Fruit fly (Drosophila melanogaster) whole organism, embryonic: ENCODE data around the gene CG15199.
A peak's percentile ranks its signal among the peaks of the same experiment; 100 is the strongest.

Experiments used
- Awh ChIP-seq: fragments of 200-800 bp; sonication (Bioruptor generic); IDR thresholded peaks from 2 replicates; pipeline ENCODE4, ENCODE4 v1.3.6; 2022; ENCODE audit warnings: missing biosample characterization, missing genetic modification characterization
- BtbVII ChIP-seq: fragments of 200-800 bp; sonication (Bioruptor generic); optimal IDR thresholded peaks from 3 replicates; lab custom pipeline; 2017; ENCODE audit warnings: missing biosample characterization, mild to moderate bottlenecking, missing genetic modification characterization
- CG10979 ChIP-seq: fragments of 200-800 bp; sonication (Bioruptor generic); optimal IDR thresholded peaks from 2 replicates; lab custom pipeline; 2018; ENCODE audit warnings: missing biosample characterization, mild to moderate bottlenecking, missing genetic modification characterization, moderate library complexity
- CG13894 ChIP-seq: fragments of 200-800 bp; sonication (Bioruptor generic); optimal IDR thresholded peaks from 3 replicates; lab custom pipeline; 2018; ENCODE audit warnings: missing biosample characterization, mild to moderate bottlenecking, missing genetic modification characterization, moderate library complexity
- CG14860 ChIP-seq: fragments of 200-800 bp; sonication (Bioruptor generic); IDR thresholded peaks from 3 replicates; pipeline ENCODE4 v1.3.6; 2022; ENCODE audit warnings: missing biosample characterization, missing genetic modification characterization; ENCODE audit not compliant: partially characterized antibody
- CG15073 ChIP-seq: fragments of 200-800 bp; sonication (Bioruptor generic); optimal IDR thresholded peaks from 2 replicates; lab custom pipeline; 2016; ENCODE audit warnings: missing biosample characterization, missing genetic modification characterization
- CG1529 ChIP-seq: fragments of 200-800 bp; sonication (Bioruptor generic); optimal IDR thresholded peaks from 3 replicates; lab custom pipeline; 2018; ENCODE audit warnings: missing biosample characterization, missing genetic modification characterization
- CG1647 ChIP-seq: fragments of 200-800 bp; sonication (Bioruptor generic); optimal IDR thresholded peaks from 3 replicates; lab custom pipeline; 2016; ENCODE audit warnings: missing biosample characterization, missing genetic modification characterization
- CG17829 ChIP-seq: fragments of 200-800 bp; optimal IDR thresholded peaks from 2 replicates; lab custom pipeline; 2019; ENCODE audit warnings: missing biosample characterization, mild to moderate bottlenecking, missing genetic modification characterization, moderate library complexity
- CG3065 ChIP-seq: fragments of 200-800 bp; sonication (Bioruptor generic); optimal IDR thresholded peaks from 2 replicates; lab custom pipeline; 2016; ENCODE audit warnings: missing biosample characterization, missing genetic modification characterization
- CG31441 ChIP-seq: fragments of 200-800 bp; sonication (Bioruptor generic); IDR thresholded peaks from 2 replicates; pipeline ENCODE4 v1.3.6; 2022; ENCODE audit warnings: missing biosample characterization, missing genetic modification characterization
- CG34224 ChIP-seq: fragments of 200-800 bp; sonication (Bioruptor generic); IDR thresholded peaks from 3 replicates; pipeline ENCODE4 v1.3.6; 2022; ENCODE audit warnings: missing biosample characterization, missing genetic modification characterization; ENCODE audit not compliant: partially characterized antibody
- CG34422 ChIP-seq: fragments of 200-800 bp; sonication (Bioruptor generic); IDR thresholded peaks from 3 replicates; pipeline ENCODE4 v1.3.6; 2022; ENCODE audit warnings: missing biosample characterization, missing genetic modification characterization
- CG7357 ChIP-seq: fragments of 200-800 bp; sonication (Bioruptor generic); IDR thresholded peaks from 3 replicates; pipeline ENCODE4 v1.3.6; 2022; ENCODE audit warnings: missing biosample characterization, missing genetic modification characterization
- CG9817 ChIP-seq: fragments of 200-800 bp; sonication (Bioruptor generic); optimal IDR thresholded peaks from 2 replicates; lab custom pipeline; 2018; ENCODE audit warnings: missing biosample characterization, mild to moderate bottlenecking, missing genetic modification characterization, moderate library complexity
- Doc3 ChIP-seq: fragments of 200-800 bp; sonication (Bioruptor generic); IDR thresholded peaks from 3 replicates; pipeline ENCODE4 v1.3.6; 2022; ENCODE audit warnings: missing biosample characterization, missing genetic modification characterization; ENCODE audit not compliant: partially characterized antibody
- E2f2 ChIP-seq: fragments of 200-800 bp; sonication (Bioruptor generic); IDR thresholded peaks from 2 replicates; pipeline ENCODE4 v1.3.6; 2022; ENCODE audit warnings: missing biosample characterization, missing genetic modification characterization
- Fer3 ChIP-seq: fragments of 200-800 bp; sonication (Bioruptor generic); optimal IDR thresholded peaks from 2 replicates; lab custom pipeline; 2018; ENCODE audit warnings: missing biosample characterization, mild to moderate bottlenecking, missing genetic modification characterization, moderate library complexity
- HLH4C ChIP-seq: fragments of 200-800 bp; sonication (Bioruptor generic); IDR thresholded peaks from 3 replicates; pipeline ENCODE4 v1.3.6; 2022; ENCODE audit warnings: missing biosample characterization, missing genetic modification characterization; ENCODE audit not compliant: partially characterized antibody
- Hr78 ChIP-seq, 2 experiments: fragments of 200-800 bp in 1 of 2; fragments of >200 bp in 1 of 2; sonication (Bioruptor generic) in 1 of 2; optimal IDR thresholded peaks; 2 replicates each; lab custom pipeline; 2017 to 2019; ENCODE audit warnings: missing biosample characterization in 2 of 2, missing genetic modification characterization in 2 of 2, mild to moderate bottlenecking in 1 of 2, moderate library complexity in 1 of 2
- Lhr ChIP-seq: fragments of 200-800 bp; sonication (Bioruptor generic); optimal IDR thresholded peaks from 3 replicates; lab custom pipeline; 2017; ENCODE audit warnings: mild to moderate bottlenecking, missing biosample characterization, missing genetic modification reagents, missing genetic modification characterization
- Meics ChIP-seq: fragments of 200-800 bp; sonication (Bioruptor generic); optimal IDR thresholded peaks from 2 replicates; lab custom pipeline; 2017; ENCODE audit warnings: missing biosample characterization, mild to moderate bottlenecking, missing genetic modification characterization
- NC2β ChIP-seq: fragments of 200-800 bp; sonication (Bioruptor generic); optimal IDR thresholded peaks from 2 replicates; lab custom pipeline; 2016; ENCODE audit warnings: missing biosample characterization, missing genetic modification characterization
- Scr ChIP-seq: fragments of 200-800 bp; sonication (Bioruptor generic); IDR thresholded peaks from 2 replicates; pipeline ENCODE4 v1.3.6; 2022; ENCODE audit warnings: missing biosample characterization, missing genetic modification characterization; ENCODE audit not compliant: partially characterized antibody
- Stat92E ChIP-seq, 3 experiments: fragments of >200 bp in 2 of 3; fragments of 200-800 bp in 1 of 3; sonication (Bioruptor generic) in 1 of 3; optimal IDR thresholded peaks; 2 replicates each; lab custom pipeline; 2017 to 2019; ENCODE audit warnings: missing biosample characterization in 3 of 3, missing genetic modification characterization in 3 of 3, mild to moderate bottlenecking in 1 of 3, moderate library complexity in 1 of 3
- Taf1 ChIP-seq: fragments of 200-800 bp; sonication (Bioruptor generic); IDR thresholded peaks from 2 replicates; pipeline ENCODE4 v1.3.6; 2022; ENCODE audit warnings: missing biosample characterization, missing genetic modification characterization
- Vsx1 ChIP-seq: fragments of 200-800 bp; sonication (Bioruptor generic); optimal IDR thresholded peaks from 2 replicates; lab custom pipeline; 2017; ENCODE audit warnings: missing biosample characterization, mild to moderate bottlenecking, missing genetic modification characterization, missing genetic modification reagents
- ab ChIP-seq: fragments of 200-800 bp; sonication (Bioruptor generic); optimal IDR thresholded peaks from 2 replicates; lab custom pipeline; 2016; ENCODE audit warnings: missing biosample characterization, missing genetic modification characterization
- amos ChIP-seq: fragments of 200-800 bp; sonication (Bioruptor generic); IDR thresholded peaks from 2 replicates; pipeline ENCODE4 v1.3.6; 2022; ENCODE audit warnings: missing biosample characterization, missing genetic modification characterization; ENCODE audit not compliant: partially characterized antibody
- az2 ChIP-seq: fragments of 200-800 bp; sonication (Bioruptor generic); optimal IDR thresholded peaks from 3 replicates; lab custom pipeline; 2016; ENCODE audit warnings: missing biosample characterization, missing genetic modification characterization
- dan ChIP-seq: fragments of 200-800 bp; sonication (Bioruptor generic); IDR thresholded peaks from 2 replicates; pipeline ENCODE4 v1.3.6; 2022; ENCODE audit warnings: missing biosample characterization, missing genetic modification characterization
- dpn ChIP-seq, 2 experiments: fragments of 200-800 bp; sonication (Bioruptor generic); optimal IDR thresholded peaks; 3 replicates each; lab custom pipeline; 2016; ENCODE audit warnings: missing biosample characterization in 2 of 2, missing genetic modification characterization in 2 of 2
- fd64A ChIP-seq: fragments of 200-800 bp; sonication (Bioruptor generic); optimal IDR thresholded peaks from 3 replicates; lab custom pipeline; 2018; ENCODE audit warnings: missing biosample characterization, mild to moderate bottlenecking, missing genetic modification characterization
- hb ChIP-seq: fragments of 200-800 bp; sonication (Bioruptor generic); IDR thresholded peaks from 3 replicates; pipeline ENCODE4 v1.3.6; 2022; ENCODE audit warnings: missing biosample characterization, missing genetic modification characterization; ENCODE audit not compliant: partially characterized antibody
- hbn ChIP-seq: fragments of 200-800 bp; sonication (Bioruptor generic); IDR thresholded peaks from 2 replicates; pipeline ENCODE4 v1.3.6; 2022; ENCODE audit warnings: missing biosample characterization, missing genetic modification characterization; ENCODE audit not compliant: partially characterized antibody
- jumu ChIP-seq: fragments of 200-800 bp; sonication (Bioruptor generic); optimal IDR thresholded peaks from 3 replicates; lab custom pipeline; 2016; ENCODE audit warnings: missing biosample characterization, missing genetic modification characterization
- kah ChIP-seq: fragments of 200-800 bp; sonication (Bioruptor generic); optimal IDR thresholded peaks from 2 replicates; lab custom pipeline; 2018; ENCODE audit warnings: missing biosample characterization, mild to moderate bottlenecking, missing genetic modification characterization
- kay ChIP-seq: fragments of 200-800 bp; sonication (Bioruptor generic); optimal IDR thresholded peaks from 2 replicates; lab custom pipeline; 2016; ENCODE audit warnings: missing biosample characterization, missing genetic modification characterization
- lov ChIP-seq, 2 experiments: fragments of 200-800 bp in 1 of 2; fragments of >200 bp in 1 of 2; sonication (Bioruptor generic) in 1 of 2; IDR thresholded peaks in 1 of 2; optimal IDR thresholded peaks in 1 of 2; 2 replicates in 1 of 2; 3 replicates in 1 of 2; pipeline versions ENCODE4 v1.3.6 to Lab custom; 2017 to 2022; ENCODE audit warnings: missing biosample characterization in 1 of 2, missing genetic modification characterization in 1 of 2
- org-1 ChIP-seq: fragments of 200-800 bp; sonication (Bioruptor generic); optimal IDR thresholded peaks from 2 replicates; lab custom pipeline; 2017; ENCODE audit warnings: missing biosample characterization, missing genetic modification characterization
- phol ChIP-seq: fragments of 200-800 bp; sonication (Bioruptor generic); optimal IDR thresholded peaks from 3 replicates; lab custom pipeline; 2018; ENCODE audit warnings: missing biosample characterization, mild to moderate bottlenecking, missing genetic modification characterization, moderate library complexity
- pzg ChIP-seq: fragments of 200-800 bp; sonication (Bioruptor generic); optimal IDR thresholded peaks from 3 replicates; lab custom pipeline; 2018; ENCODE audit warnings: missing biosample characterization, mild to moderate bottlenecking, missing genetic modification characterization, moderate library complexity
- salm ChIP-seq: fragments of 200-800 bp; sonication (Bioruptor generic); optimal IDR thresholded peaks from 2 replicates; lab custom pipeline; 2018; ENCODE audit warnings: missing biosample characterization, mild to moderate bottlenecking, missing genetic modification characterization
- shn ChIP-seq: fragments of 200-800 bp; sonication (Bioruptor generic); optimal IDR thresholded peaks from 3 replicates; lab custom pipeline; 2016; ENCODE audit warnings: missing biosample characterization, missing genetic modification characterization
- tll ChIP-seq, 2 experiments: fragments of 200-800 bp in 1 of 2; fragments of >200 bp in 1 of 2; sonication (Bioruptor generic) in 1 of 2; optimal IDR thresholded peaks; 2 replicates each; lab custom pipeline; 2017 to 2019; ENCODE audit warnings: missing biosample characterization in 2 of 2, missing genetic modification characterization in 2 of 2, mild to moderate bottlenecking in 1 of 2, moderate library complexity in 1 of 2
- unpg ChIP-seq: fragments of 200-800 bp; sonication (Bioruptor generic); optimal IDR thresholded peaks from 3 replicates; lab custom pipeline; 2018; ENCODE audit warnings: missing biosample characterization, mild to moderate bottlenecking, missing genetic modification characterization, moderate library complexity
- zen ChIP-seq: fragments of 200-800 bp; sonication (Bioruptor generic); optimal IDR thresholded peaks from 3 replicates; lab custom pipeline; 2018; ENCODE audit warnings: missing biosample characterization, mild to moderate bottlenecking, missing genetic modification characterization, moderate library complexity

Gene CG15199

DNA sequence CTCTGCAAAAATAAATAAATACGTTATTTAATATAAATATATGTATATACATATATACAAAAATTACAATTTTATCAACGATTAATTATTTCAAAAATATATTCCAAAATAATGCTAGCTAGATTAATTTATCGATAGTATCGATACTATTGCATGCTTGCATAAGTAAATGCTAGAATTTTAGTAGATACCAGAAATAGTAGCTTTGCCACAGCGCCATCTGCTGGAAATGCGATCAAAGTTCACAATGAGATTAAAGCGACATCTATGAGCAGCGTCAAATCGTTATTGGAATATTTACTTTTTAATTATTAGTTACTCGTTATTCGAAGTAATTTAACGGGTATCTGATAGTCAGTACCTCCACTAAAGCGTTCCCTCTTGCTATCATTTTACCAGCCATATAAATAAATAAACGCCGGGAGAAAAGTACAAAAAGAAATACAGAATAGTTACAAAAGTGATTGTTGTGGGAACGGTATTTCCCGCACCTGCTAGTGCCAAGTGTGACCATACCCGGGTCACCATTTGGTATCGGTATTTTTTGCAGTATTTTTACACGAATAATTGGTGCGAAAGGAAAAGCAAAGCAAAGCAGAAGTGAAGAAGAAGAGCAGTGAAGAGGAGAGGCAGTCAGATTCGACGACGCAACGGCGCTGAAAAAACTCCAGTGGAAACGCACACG is 12.3 kb upstream of the CG15199 start, which contains the start of the genes rtv and Dlic (continued):
- TF ChIP-seq tll (GFP tag; optimal IDR thresholded peaks at IDR 0.05; lab: Kevin White, UChicago): no peak
- TF ChIP-seq amos: peak; percentile 76
- TF ChIP-seq unpg (GFP tag; lab: Kevin White, UChicago): peak; percentile 1
- no peak for TF ChIP-seq CG10979
- TF ChIP-seq CG31441: peak; percentile 63; the same call in 1 of the 2 replicates
- TF ChIP-seq az2 (GFP tag; lab: Kevin White, UChicago): peak; percentile 29
- TF ChIP-seq Fer3 (tag; lab: Kevin White, UChicago): no peak
- TF ChIP-seq lov (optimal IDR thresholded peaks at IDR 0.05; lab: Kevin White, UChicago): no peak
- TF ChIP-seq lov (GFP tag; IDR thresholded peaks at IDR 0.05; lab: Robert Waterston, UW): no peak
- no peak for TF ChIP-seq kay
- peak; percentile 28 for TF ChIP-seq phol (tag; lab: Kevin White, UChicago)
- TF ChIP-seq Stat92E (GFP tag; optimal IDR thresholded peaks at IDR 0.05; lab: Kevin White, UChicago): no peak
- TF ChIP-seq CG9817: peak; percentile 21
- peak; percentile 2 for TF ChIP-seq shn
- TF ChIP-seq org-1 (GFP tag; lab: Kevin White, UChicago): no peak
- TF ChIP-seq fd64A: no peak
- TF ChIP-seq salm (tag; lab: Kevin White, UChicago): no peak
- TF ChIP-seq CG14860 (GFP tag; lab: Robert Waterston, UW): peak; percentile 57; the same call in 2 of the 3 replicates
- peak; percentile 11 for TF ChIP-seq NC2β (GFP tag; lab: Kevin White, UChicago)
- peak; percentile 8 to 30 for TF ChIP-seq dpn (GFP tag; optimal IDR thresholded peaks at IDR 0.05; lab: Kevin White, UChicago)
- no peak for TF ChIP-seq BtbVII (GFP tag; lab: Kevin White, UChicago)
- TF ChIP-seq CG7357 (GFP tag; lab: Robert Waterston, UW): no peak
- TF ChIP-seq Scr: peak; percentile 81
- peak; percentile 63 for TF ChIP-seq pzg
- TF ChIP-seq CG3065 (GFP tag; lab: Kevin White, UChicago): no peak
- TF ChIP-seq kah (GFP tag; lab: Kevin White, UChicago): no peak
- no peak for TF ChIP-seq ab (GFP tag; lab: Kevin White, UChicago)
- TF ChIP-seq Awh (GFP tag; lab: Robert Waterston, UW): no peak
- TF ChIP-seq Meics (GFP tag; lab: Kevin White, UChicago): peak; percentile 7
- peak; percentile 11 for TF ChIP-seq jumu (GFP tag; lab: Kevin White, UChicago)
- TF ChIP-seq hbn (GFP tag; lab: Robert Waterston, UW): peak; percentile 82
- peak; percentile 75 for TF ChIP-seq Doc3
- no peak for TF ChIP-seq Hr78 (GFP tag; optimal IDR thresholded peaks at IDR 0.05; lab: Kevin White, UChicago)
- TF ChIP-seq Lhr (GFP tag; lab: Kevin White, UChicago): peak; percentile 90
- TF ChIP-seq CG17829: peak; percentile 45
- TF ChIP-seq E2f2 (GFP tag; lab: Robert Waterston, UW): peak; percentile 48; the same call in 1 of the 2 replicates
- TF ChIP-seq Taf1 (GFP tag; lab: Robert Waterston, UW): no peak
- no peak for TF ChIP-seq CG15073 (GFP tag; lab: Kevin White, UChicago)
- no peak for TF ChIP-seq CG34422 (GFP tag; lab: Robert Waterston, UW)
- peak; percentile 53 for TF ChIP-seq CG13894
- peak; percentile 65; the same call in 2 of the 3 replicates for TF ChIP-seq CG34224
- TF ChIP-seq Vsx1 (GFP tag; lab: Kevin White, UChicago): no peak
- TF ChIP-seq hb (GFP tag; lab: Robert Waterston, UW): no peak
- TF ChIP-seq dan (GFP tag; lab: Robert Waterston, UW): no peak
- TF ChIP-seq zen (tag; lab: Kevin White, UChicago): peak; percentile 38
- TF ChIP-seq CG1647: peak; percentile 1
- TF ChIP-seq CG1529 (GFP tag; lab: Kevin White, UChicago): no peak
- peak; percentile 62 for TF ChIP-seq HLH4C (GFP tag; lab: Robert Waterston, UW)
